Worm (Caenorhabditis elegans): Measurements from ENCODE around the gene F54D5.2.

DNA sequence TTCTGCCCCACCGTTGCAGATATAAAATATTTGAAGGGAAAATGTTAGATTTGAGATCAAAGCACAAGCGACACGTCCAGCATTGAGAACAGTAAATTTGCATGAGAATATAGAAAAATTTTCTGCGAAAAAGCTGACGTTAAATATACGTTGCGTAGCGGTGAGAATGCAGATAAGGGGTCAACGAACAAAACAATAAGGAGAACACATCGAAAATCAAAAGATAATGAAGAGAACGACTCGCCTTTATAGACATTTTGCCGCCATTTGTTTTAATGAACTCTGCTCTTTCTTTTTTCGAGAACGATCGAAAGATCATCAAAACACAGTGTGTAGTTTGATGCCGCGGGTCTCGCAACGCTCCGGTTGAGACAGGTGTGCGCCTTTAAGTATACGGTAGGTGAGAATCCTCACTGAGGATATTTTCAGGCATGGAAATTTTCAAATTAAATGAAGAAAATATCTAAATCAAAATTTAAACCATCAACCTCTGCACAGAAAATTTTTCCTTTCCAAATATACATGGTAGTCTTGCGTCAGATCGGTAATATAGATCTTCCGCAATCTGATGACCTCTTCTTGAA, 23.3 kb downstream of the F54D5.2 start:
- no peak for TF ChIP-seq med-1 (GFP tag; optimal IDR thresholded peaks at IDR 0.05; ENCODE audit: insufficient read depth)
- TF ChIP-seq ztf-29 (GFP tag; IDR thresholded peaks at IDR 0.05) = no peak
- no peak for TF ChIP-seq flt-1 (GFP tag; IDR thresholded peaks at IDR 0.05)
- no peak for TF ChIP-seq tab-1 (GFP tag; IDR thresholded peaks at IDR 0.05)
- no peak for TF ChIP-seq ref-1 (GFP tag; conservative IDR thresholded peaks at IDR 0.05)
- no peak for TF ChIP-seq ztf-23 (GFP tag; IDR thresholded peaks at IDR 0.05)
- TF ChIP-seq T22C8.4 (GFP tag; IDR thresholded peaks at IDR 0.05) = no peak
- TF ChIP-seq cog-1 (tag; optimal IDR thresholded peaks at IDR 0.05) = no peak

Data from whole organism, midembryonic.